Fruit fly (Drosophila melanogaster): ENCODE data around the gene pho.

dm6 chr4:1218723-1219398 is 37.4 kb upstream of the pho start:
- no peak for TF ChIP-seq CG1620 (GFP tag; optimal IDR thresholded peaks at IDR 0.05)
- no peak for TF ChIP-seq CG12768 (GFP tag; optimal IDR thresholded peaks at IDR 0.05)
- TF ChIP-seq CG11617 (GFP tag; optimal IDR thresholded peaks at IDR 0.05), result no peak
- no peak for TF ChIP-seq cnc (optimal IDR thresholded peaks at IDR 0.05)
- TF ChIP-seq Crg-1 (GFP tag; optimal IDR thresholded peaks at IDR 0.05), result no peak
- TF ChIP-seq Hr96 (GFP tag; optimal IDR thresholded peaks at IDR 0.05), result no peak
- no peak for TF ChIP-seq ovo (GFP tag; optimal IDR thresholded peaks at IDR 0.05)
- no peak for TF ChIP-seq CG7045 (GFP tag; optimal IDR thresholded peaks at IDR 0.05)
- TF ChIP-seq cic (GFP tag; optimal IDR thresholded peaks at IDR 0.05), result no peak
- no peak for TF ChIP-seq tj (GFP tag; optimal IDR thresholded peaks at IDR 0.05)
- no peak for TF ChIP-seq pad (GFP tag; optimal IDR thresholded peaks at IDR 0.05)
